Worm (Caenorhabditis elegans): ENCODE measurements around the gene srsx-15.

Gene srsx-15

ce11 chrIV:5627056-5627455 lies 3.4 kb upstream of the srsx-15 start, which contains the start of gene srsx-14:
Gene srsx-14 (minus strand): TSS chrIV:5627156.
- TF ChIP-seq zag-1 (tag; optimal IDR thresholded peaks at IDR 0.05) (no peak), nhr-237 (tag; optimal IDR thresholded peaks at IDR 0.05) (no peak), skn-1 (tag; optimal IDR thresholded peaks at IDR 0.05) (no peak), aly-2 (tag; optimal IDR thresholded peaks at IDR 0.05) (no peak), ztf-11 (tag; optimal IDR thresholded peaks at IDR 0.05) (no peak), nhr-25 (tag; optimal IDR thresholded peaks at IDR 0.05) (no peak), pqm-1 (tag; optimal IDR thresholded peaks at IDR 0.05) (no peak), lin-15B (tag; optimal IDR thresholded peaks at IDR 0.05) (no peak), ZK546.5 (tag; optimal IDR thresholded peaks at IDR 0.05) (no peak), unc-39 (tag; optimal IDR thresholded peaks at IDR 0.05) (no peak), jun-1 (tag; optimal IDR thresholded peaks at IDR 0.05) (no peak), elt-3 (tag; optimal IDR thresholded peaks at IDR 0.05) (no peak), nfya-1 (tag; optimal IDR thresholded peaks at IDR 0.05; ENCODE audit: insufficient read depth) (no peak), nhr-67 (tag; optimal IDR thresholded peaks at IDR 0.05) (no peak), fkh-2 (tag; optimal IDR thresholded peaks at IDR 0.05) (no peak), sea-2 (GFP tag; optimal IDR thresholded peaks at IDR 0.05) (no peak), mml-1 (tag; optimal IDR thresholded peaks at IDR 0.05) (no peak), nhr-28 (tag; optimal IDR thresholded peaks at IDR 0.05) (no peak), nhr-76 (tag; optimal IDR thresholded peaks at IDR 0.05) (no peak)

DNA sequence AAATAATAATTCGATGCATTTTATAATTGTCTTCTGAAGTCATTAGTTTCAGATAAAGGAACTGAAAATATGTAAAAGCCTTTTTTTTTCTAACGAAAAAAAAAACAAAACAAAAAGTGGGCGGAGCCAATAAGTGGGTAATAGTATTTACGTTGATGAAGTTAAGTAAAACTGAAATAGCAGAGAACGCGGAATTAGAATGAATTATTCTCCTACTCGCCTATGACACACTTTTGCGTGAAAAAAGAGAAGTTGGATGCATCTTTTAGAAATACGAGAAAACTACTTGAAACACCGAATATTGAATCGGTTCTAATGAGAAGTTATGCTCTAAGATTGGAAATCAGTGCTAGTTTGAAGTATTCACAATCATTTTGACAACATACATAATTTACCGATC lies 4.0 kb downstream of the srsx-15 start, which contains the start of gene srsx-16:
TSS of gene srsx-16 (minus strand) at position 101 of the 400 bp plus-strand sequence.
- TF ChIP-seq zag-1 (tag; optimal IDR thresholded peaks at IDR 0.05) (no peak), daf-12 (tag; optimal IDR thresholded peaks at IDR 0.05) (no peak)

- TF ChIP-seq fos-1 (tag; optimal IDR thresholded peaks at IDR 0.05) (no peak), ceh-16 (tag; optimal IDR thresholded peaks at IDR 0.05) (no peak), elt-2 (tag; optimal IDR thresholded peaks at IDR 0.05) (peak; percentile 73), pqm-1 (tag; optimal IDR thresholded peaks at IDR 0.05) (peak; percentile 82), nhr-28 (tag; optimal IDR thresholded peaks at IDR 0.05) (no peak), pha-4 (tag; optimal IDR thresholded peaks at IDR 0.05) (peak; percentile 79), snpc-4 (tag; optimal IDR thresholded peaks at IDR 0.05) (no peak)
Observed at ce11 chrIV:5614558-5615026, 9.0 kb downstream of the srsx-15 start, which contains the start of gene C39H7.4. Gene C39H7.4 (minus strand): TSS chrIV:5614608.

DNA sequence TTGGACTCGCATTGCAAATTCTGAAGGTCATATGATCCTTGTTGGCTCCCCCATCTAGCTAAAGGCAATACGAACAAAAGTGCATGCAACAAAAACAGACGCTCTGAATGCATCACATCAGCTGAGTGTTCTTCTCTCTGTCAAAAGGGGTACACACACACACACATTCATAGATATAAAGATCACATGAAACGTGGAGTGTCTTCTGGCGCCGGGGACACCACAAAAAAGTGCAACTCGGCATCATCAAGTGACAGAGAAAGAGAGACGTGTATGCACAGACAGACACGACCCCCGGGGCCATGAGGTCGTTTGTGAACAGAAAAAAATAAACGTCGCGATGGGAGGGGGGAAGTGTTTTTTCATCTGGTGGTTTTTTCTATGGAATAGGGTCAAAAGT lies 16.3 kb downstream of the srsx-15 start:
- TF ChIP-seq ztf-4 (tag; optimal IDR thresholded peaks at IDR 0.05) (peak; percentile 25), nhr-25 (tag; optimal IDR thresholded peaks at IDR 0.05) (peak; percentile 39), nfya-1 (tag; optimal IDR thresholded peaks at IDR 0.05; ENCODE audit: insufficient read depth) (peak; percentile 90), nhr-76 (tag; optimal IDR thresholded peaks at IDR 0.05) (no peak), ZK546.5 (tag; optimal IDR thresholded peaks at IDR 0.05) (no peak), R02D3.7 (tag; optimal IDR thresholded peaks at IDR 0.05) (no peak), snpc-4 (tag; optimal IDR thresholded peaks at IDR 0.05) (peak; percentile 76), elt-3 (tag; optimal IDR thresholded peaks at IDR 0.05) (no peak), pqm-1 (tag; optimal IDR thresholded peaks at IDR 0.05) (peak; percentile 61), eor-1 (tag; optimal IDR thresholded peaks at IDR 0.05) (no peak), aly-2 (tag; optimal IDR thresholded peaks at IDR 0.05) (no peak), fkh-10 (GFP tag; optimal IDR thresholded peaks at IDR 0.05) (no peak), jun-1 (tag; optimal IDR thresholded peaks at IDR 0.05) (peak; percentile 68), tbx-2 (tag; optimal IDR thresholded peaks at IDR 0.05) (peak; percentile 64), nhr-77 (tag; optimal IDR thresholded peaks at IDR 0.05) (no peak), ceh-9 (tag; optimal IDR thresholded peaks at IDR 0.05) (no peak), nhr-11 (tag; optimal IDR thresholded peaks at IDR 0.05) (no peak), elt-2 (tag; optimal IDR thresholded peaks at IDR 0.05) (peak; percentile 24), hmg-11 (tag; optimal IDR thresholded peaks at IDR 0.05) (peak; percentile 91), lin-39 (tag; optimal IDR thresholded peaks at IDR 0.05) (peak; percentile 93), ceh-28 (tag; optimal IDR thresholded peaks at IDR 0.05) (peak; percentile 45), nhr-67 (tag; optimal IDR thresholded peaks at IDR 0.05) (no peak), nhr-23 (tag; optimal IDR thresholded peaks at IDR 0.05) (peak; percentile 93), egl-27 (tag; optimal IDR thresholded peaks at IDR 0.05) (peak; percentile 87), mdl-1 (tag; optimal IDR thresholded peaks at IDR 0.05) (peak; percentile 80), unc-39 (tag; optimal IDR thresholded peaks at IDR 0.05) (no peak), ceh-16 (tag; optimal IDR thresholded peaks at IDR 0.05) (no peak), nhr-28 (tag; optimal IDR thresholded peaks at IDR 0.05) (no peak), pha-4 (tag; optimal IDR thresholded peaks at IDR 0.05) (peak; percentile 97), mml-1 (tag; optimal IDR thresholded peaks at IDR 0.05) (no peak), skn-1 (tag; optimal IDR thresholded peaks at IDR 0.05) (peak; percentile 86), sea-2 (GFP tag; optimal IDR thresholded peaks at IDR 0.05) (no peak), lin-15B (tag; optimal IDR thresholded peaks at IDR 0.05) (peak; percentile 50), elt-1 (tag; optimal IDR thresholded peaks at IDR 0.05) (no peak), fos-1 (tag; optimal IDR thresholded peaks at IDR 0.05) (no peak), zag-1 (tag; optimal IDR thresholded peaks at IDR 0.05) (no peak), lsy-12 (tag; optimal IDR thresholded peaks at IDR 0.05) (peak; percentile 74), nhr-43 (tag; optimal IDR thresholded peaks at IDR 0.05; ENCODE audit: poor library complexity, severe bottlenecking) (peak; percentile 71), nhr-12 (tag; optimal IDR thresholded peaks at IDR 0.05) (no peak), ama-1 (optimal IDR thresholded peaks at IDR 0.05) (peak; percentile 39)

All from whole organism, L3 larva.